Worm (Caenorhabditis elegans) whole organism, L2 larva: Measurements from ENCODE around the gene eri-3.

Source experiments
- C34F6.9 ChIP-seq: fragments of 150-350 bp; optimal IDR thresholded peaks from 2 replicates; lab custom pipeline; 2014; ENCODE audit warnings: missing biosample characterization, missing genetic modification characterization
- F13H6.1 ChIP-seq: sonication (generic microtip); optimal IDR thresholded peaks from 2 replicates; lab custom pipeline; 2016; ENCODE audit warnings: missing genetic modification characterization, missing compliant biosample characterization
- R02D3.7 ChIP-seq: fragments of 150-350 bp; optimal IDR thresholded peaks from 2 replicates; lab custom pipeline; 2014; ENCODE audit warnings: missing biosample characterization, missing genetic modification characterization
- Y55F3AM.14 ChIP-seq: fragments of 200-800 bp; sonication (Bioruptor generic); optimal IDR thresholded peaks from 2 replicates; lab custom pipeline; 2018; ENCODE audit warnings: mild to moderate bottlenecking, missing genetic modification characterization, missing compliant biosample characterization
- ZK546.5 ChIP-seq: sonication (generic microtip); optimal IDR thresholded peaks from 2 replicates; lab custom pipeline; 2017; ENCODE audit warnings: missing biosample characterization, missing genetic modification characterization
- aly-2 ChIP-seq: fragments of 150-350 bp; optimal IDR thresholded peaks from 2 replicates; lab custom pipeline; 2014; ENCODE audit warnings: missing biosample characterization, missing genetic modification characterization
- blmp-1 ChIP-seq: sonication (generic microtip); optimal IDR thresholded peaks from 2 replicates; lab custom pipeline; 2017; ENCODE audit warnings: missing genetic modification characterization, mild to moderate bottlenecking, missing compliant biosample characterization, antibody characterized with exemption, moderate library complexity; ENCODE audit not compliant: insufficient read depth
- ceh-16 ChIP-seq: fragments of 150-350 bp; optimal IDR thresholded peaks from 2 replicates; lab custom pipeline; 2014; ENCODE audit warnings: missing biosample characterization, missing genetic modification characterization
- ceh-82 ChIP-seq: fragments of 150-350 bp; optimal IDR thresholded peaks from 2 replicates; lab custom pipeline; 2014; ENCODE audit warnings: missing biosample characterization, missing genetic modification characterization
- dmd-4 ChIP-seq: sonication (generic microtip); optimal IDR thresholded peaks from 2 replicates; lab custom pipeline; 2017; ENCODE audit warnings: missing biosample characterization, missing genetic modification characterization
- elt-1 ChIP-seq: fragments of 150-350 bp; optimal IDR thresholded peaks from 2 replicates; lab custom pipeline; 2014; ENCODE audit warnings: missing biosample characterization, missing genetic modification characterization
- fos-1 ChIP-seq: fragments of 150-350 bp; optimal IDR thresholded peaks from 2 replicates; lab custom pipeline; 2014; ENCODE audit warnings: missing biosample characterization, missing genetic modification characterization
- gmeb-1 ChIP-seq: fragments of 150-350 bp; optimal IDR thresholded peaks from 2 replicates; lab custom pipeline; 2014; ENCODE audit warnings: missing biosample characterization, missing genetic modification characterization
- lin-11 ChIP-seq: fragments of 150-350 bp; sonication (generic microtip); optimal IDR thresholded peaks from 2 replicates; lab custom pipeline; 2014; ENCODE audit warnings: missing biosample characterization, missing genetic modification characterization, inconsistent platforms, mixed read lengths
- mbf-1 ChIP-seq: sonication (generic microtip); optimal IDR thresholded peaks from 2 replicates; lab custom pipeline; 2017; ENCODE audit warnings: missing biosample characterization, missing genetic modification characterization
- mdl-1 ChIP-seq, 2 experiments: fragments of 150-350 bp in 1 of 2; sonication (generic microtip) in 1 of 2; optimal IDR thresholded peaks; 2 replicates each; lab custom pipeline; 2017; ENCODE audit warnings: missing biosample characterization in 2 of 2, missing genetic modification characterization in 2 of 2
- nhr-129 ChIP-seq: fragments of 150-350 bp; optimal IDR thresholded peaks from 2 replicates; lab custom pipeline; 2014; ENCODE audit warnings: missing biosample characterization, missing genetic modification characterization
- nhr-21 ChIP-seq: fragments of 150-350 bp; optimal IDR thresholded peaks from 2 replicates; lab custom pipeline; 2014; ENCODE audit warnings: missing biosample characterization, missing genetic modification characterization
- nhr-23 ChIP-seq: fragments of 150-350 bp; optimal IDR thresholded peaks from 2 replicates; lab custom pipeline; 2014; ENCODE audit warnings: missing biosample characterization, missing genetic modification reagents, missing genetic modification characterization
- nhr-237 ChIP-seq: fragments of 150-350 bp; optimal IDR thresholded peaks from 2 replicates; lab custom pipeline; 2014; ENCODE audit warnings: missing biosample characterization, missing genetic modification characterization
- nhr-25 ChIP-seq: fragments of 150-350 bp; sonication (generic microtip); optimal IDR thresholded peaks from 3 replicates; lab custom pipeline; 2014; ENCODE audit warnings: missing biosample characterization, missing genetic modification characterization
- nhr-6 ChIP-seq: fragments of 150-350 bp; optimal IDR thresholded peaks from 2 replicates; lab custom pipeline; 2014; ENCODE audit warnings: missing biosample characterization, missing genetic modification characterization
- peb-1 ChIP-seq: fragments of 150-350 bp; optimal IDR thresholded peaks from 2 replicates; lab custom pipeline; 2014; ENCODE audit warnings: missing biosample characterization, missing genetic modification characterization
- skn-1 ChIP-seq: sonication (generic microtip); optimal IDR thresholded peaks from 2 replicates; lab custom pipeline; 2017; ENCODE audit warnings: missing biosample characterization, missing genetic modification characterization
- sma-9 ChIP-seq, 2 experiments: fragments of 150-350 bp in 1 of 2; sonication (generic microtip) in 1 of 2; optimal IDR thresholded peaks; 2 replicates each; lab custom pipeline; 2014 to 2016; ENCODE audit warnings: missing genetic modification characterization in 2 of 2, mild to moderate bottlenecking in 1 of 2, missing biosample characterization in 1 of 2, missing compliant biosample characterization in 1 of 2, missing genetic modification reagents in 1 of 2, moderate library complexity in 1 of 2
- snpc-4 ChIP-seq: fragments of 150-350 bp; optimal IDR thresholded peaks from 2 replicates; lab custom pipeline; 2014; ENCODE audit warnings: missing biosample characterization, missing genetic modification characterization
- unc-39 ChIP-seq: fragments of 150-350 bp; optimal IDR thresholded peaks from 2 replicates; lab custom pipeline; 2014; ENCODE audit warnings: missing biosample characterization, missing genetic modification characterization
- unc-62 ChIP-seq: fragments of 150-350 bp; optimal IDR thresholded peaks from 2 replicates; lab custom pipeline; 2014; ENCODE audit warnings: missing biosample characterization, missing genetic modification reagents, missing genetic modification characterization
- ztf-11 ChIP-seq: sonication (generic microtip); optimal IDR thresholded peaks from 2 replicates; lab custom pipeline; 2017; ENCODE audit warnings: missing biosample characterization, missing genetic modification characterization
- ztf-4 ChIP-seq: fragments of 150-350 bp; optimal IDR thresholded peaks from 2 replicates; lab custom pipeline; 2014; ENCODE audit warnings: missing biosample characterization, missing genetic modification characterization

eri-3 gene

DNA sequence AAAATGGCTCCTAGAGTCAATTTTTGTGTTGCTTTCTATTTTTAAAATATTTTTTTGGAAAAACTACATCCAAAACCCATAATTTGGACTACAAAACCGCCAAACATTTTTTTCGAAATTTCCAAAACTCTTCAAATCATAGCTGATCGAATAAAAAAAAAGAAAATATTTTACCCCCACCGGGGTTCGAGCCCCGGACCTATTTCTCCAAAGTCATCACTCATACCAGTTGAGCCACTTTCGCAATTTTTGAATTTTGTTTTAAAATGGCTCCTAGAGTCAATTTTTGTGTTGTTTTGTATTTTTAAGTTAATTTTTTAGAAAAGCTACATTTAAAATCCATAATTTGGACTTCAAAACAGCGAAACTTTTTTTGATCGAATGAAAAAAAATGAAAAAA is 37.8 kb upstream of the eri-3 start:
- TF ChIP-seq sma-9 (GFP tag; optimal IDR thresholded peaks at IDR 0.05; lab: Kevin White, UChicago) = no peak
- no peak for TF ChIP-seq sma-9 (tag; optimal IDR thresholded peaks at IDR 0.05; lab: Kevin White, UChicago)
- TF ChIP-seq nhr-21 (tag; lab: Kevin White, UChicago) = no peak
- no peak for TF ChIP-seq dmd-4
- TF ChIP-seq peb-1 (tag; lab: Kevin White, UChicago) = no peak

DNA sequence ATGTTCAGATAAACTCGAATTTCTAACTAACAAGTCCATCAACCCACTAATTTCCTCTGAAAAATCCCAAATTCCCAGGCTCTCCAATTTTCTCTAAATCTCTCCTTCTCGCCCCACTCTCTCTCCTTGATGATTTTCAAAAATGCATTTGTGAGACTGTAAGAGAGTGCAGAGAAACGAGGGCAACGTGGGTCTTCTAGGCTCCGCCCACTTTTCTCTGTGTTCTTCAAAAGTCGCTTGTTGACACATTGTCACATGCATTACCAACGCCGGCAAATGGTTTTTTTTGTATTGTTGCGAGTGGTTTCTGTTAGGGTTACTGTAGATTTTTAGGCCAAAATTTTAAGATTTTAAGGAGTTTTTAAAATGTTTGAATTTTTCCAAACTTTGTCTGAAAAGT is 36.9 kb upstream of the eri-3 start:
- TF ChIP-seq sma-9 (GFP tag; optimal IDR thresholded peaks at IDR 0.05; lab: Kevin White, UChicago) (peak; percentile 3), sma-9 (tag; optimal IDR thresholded peaks at IDR 0.05; lab: Kevin White, UChicago) (no peak), gmeb-1 (no peak), nhr-25 (peak; percentile 26), unc-39 (no peak), mdl-1 (tag; optimal IDR thresholded peaks at IDR 0.05; lab: Kevin White, UChicago) (peak in 1 of 2 experiments; percentile 11)
- TF ChIP-seq, all 48 proteins: peak for 3

DNA sequence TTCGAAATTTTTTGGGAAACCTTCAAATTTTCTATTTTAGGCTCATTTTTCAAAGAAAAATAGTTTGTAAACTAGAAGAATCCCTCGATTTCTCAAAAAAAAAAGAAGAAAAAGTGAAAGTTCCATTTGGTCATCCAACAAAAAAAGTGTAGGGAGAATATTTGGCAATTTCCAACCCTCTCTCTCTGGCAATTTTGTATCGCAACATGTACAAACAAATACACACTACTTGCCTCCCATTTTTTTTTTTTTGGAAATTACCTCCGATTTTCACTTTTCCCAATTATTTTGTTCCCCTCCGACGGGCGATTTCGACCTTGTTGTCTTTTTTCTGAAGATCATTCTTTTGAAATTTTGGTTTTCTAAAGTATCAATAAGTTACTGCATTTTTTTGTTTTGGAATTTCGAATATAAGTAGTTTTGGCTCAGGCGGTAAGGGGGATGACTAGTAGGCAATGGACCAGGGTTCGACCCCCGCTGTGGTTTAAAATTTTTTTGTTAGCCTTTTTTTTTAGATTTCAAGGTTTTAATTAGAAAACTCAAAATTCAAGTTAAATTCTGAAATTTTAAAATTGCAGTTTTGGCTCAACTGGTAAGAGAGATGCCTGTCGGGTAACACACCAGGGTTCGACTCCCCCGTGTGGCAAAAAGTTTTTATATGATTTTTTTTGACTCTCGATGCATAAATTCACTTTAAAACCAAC is 34.7 kb upstream of the eri-3 start:
- peak; percentile 51 for TF ChIP-seq blmp-1
- TF ChIP-seq C34F6.9 = no peak
- TF ChIP-seq nhr-6 (tag; lab: Kevin White, UChicago) = no peak
- peak; percentile 2 for TF ChIP-seq F13H6.1 (tag; lab: Kevin White, UChicago)
- TF ChIP-seq nhr-25 = peak; percentile 67
- TF ChIP-seq ztf-4 (tag; lab: Kevin White, UChicago) = no peak

DNA sequence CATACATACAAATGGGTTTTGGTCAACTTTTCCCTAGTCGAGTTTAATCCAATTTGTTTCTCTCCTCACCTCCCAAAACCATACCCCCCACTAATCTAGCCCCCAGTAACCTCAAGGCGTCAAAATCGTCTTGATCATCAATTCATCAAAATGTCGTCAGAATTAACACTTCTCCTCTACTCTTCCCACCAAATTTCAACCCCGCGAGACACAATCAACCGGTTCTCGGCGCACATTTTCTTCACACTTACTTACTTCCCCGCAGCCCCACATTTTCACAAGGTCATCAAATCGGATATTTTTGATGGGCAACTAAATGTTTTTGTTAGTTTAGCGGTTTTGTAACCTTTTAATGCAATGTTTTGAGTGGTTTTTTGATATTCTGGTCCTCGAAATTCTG is 32.6 kb upstream of the eri-3 start:
- TF ChIP-seq nhr-129 (tag; lab: Kevin White, UChicago) (peak; percentile 10), nhr-6 (tag; lab: Kevin White, UChicago) (no peak), snpc-4 (peak; percentile 33), blmp-1 (peak; percentile 0), aly-2 (no peak), ztf-11 (tag; lab: Kevin White, UChicago) (no peak), unc-62 (GFP tag; lab: Kevin White, UChicago) (no peak), nhr-25 (peak; percentile 59)
- TF ChIP-seq, all 48 proteins: peak for 4

DNA sequence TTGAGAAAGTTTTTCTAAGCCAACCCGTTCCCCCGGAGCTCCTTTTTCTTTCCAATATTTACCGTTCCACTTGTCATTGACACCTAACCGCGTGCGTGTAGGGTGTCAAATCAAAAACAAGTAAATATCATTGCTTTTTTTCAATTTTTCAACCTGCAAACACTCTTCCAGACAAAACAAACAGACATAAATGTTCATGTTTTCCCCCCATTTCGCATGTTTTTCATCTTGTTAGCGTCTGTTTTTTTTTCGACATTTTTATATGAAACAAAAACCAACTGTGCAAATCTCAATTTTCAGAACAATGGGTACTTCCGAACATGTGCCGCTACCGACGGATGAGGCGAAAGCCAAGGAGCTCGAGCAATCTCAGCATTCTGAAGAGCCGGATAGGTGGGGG is 31.6 kb upstream of the eri-3 start, which contains the start of gene snf-3:
TSS of gene snf-3 (plus strand) at position 301 of the 400 bp plus-strand sequence.
- TF ChIP-seq snpc-4 (no peak), mdl-1 (tag; optimal IDR thresholded peaks at IDR 0.05; lab: Kevin White, UChicago) (no peak)
- TF ChIP-seq, all 48 proteins: peak for 0

DNA sequence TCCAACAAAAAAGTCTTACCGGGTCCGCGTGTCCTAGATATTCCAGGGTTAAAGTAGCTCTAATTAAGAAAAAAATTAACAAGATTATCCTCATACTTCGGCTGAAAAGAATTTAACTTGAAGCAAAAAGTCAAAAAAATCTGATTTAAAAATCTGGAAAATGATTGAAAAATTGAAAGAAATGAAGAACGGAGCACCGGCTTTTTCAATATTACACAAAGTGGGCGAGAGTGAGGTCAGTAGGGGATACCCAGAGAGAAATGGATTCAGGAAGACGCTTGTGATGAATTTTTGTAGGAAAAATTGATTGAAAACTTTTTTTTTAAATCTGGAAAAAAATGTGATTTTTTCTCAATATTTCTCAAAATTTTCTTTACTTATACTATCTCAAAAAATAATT is 22.6 kb upstream of the eri-3 start, which contains the start of gene pho-14:
TSS of gene pho-14 (minus strand) at position 101 of the 400 bp plus-strand sequence.
- TF ChIP-seq ceh-16 (tag; lab: Kevin White, UChicago) = no peak
- TF ChIP-seq Y55F3AM.14 (GFP tag; lab: Kevin White, UChicago) = no peak
- no peak for TF ChIP-seq snpc-4
- no peak for TF ChIP-seq nhr-21 (tag; lab: Kevin White, UChicago)
- no peak for TF ChIP-seq ztf-4 (tag; lab: Kevin White, UChicago)
- TF ChIP-seq nhr-23 (tag; lab: Kevin White, UChicago) = no peak
- TF ChIP-seq ZK546.5 (tag; lab: Kevin White, UChicago) = no peak
- no peak for TF ChIP-seq unc-62 (GFP tag; lab: Kevin White, UChicago)

DNA sequence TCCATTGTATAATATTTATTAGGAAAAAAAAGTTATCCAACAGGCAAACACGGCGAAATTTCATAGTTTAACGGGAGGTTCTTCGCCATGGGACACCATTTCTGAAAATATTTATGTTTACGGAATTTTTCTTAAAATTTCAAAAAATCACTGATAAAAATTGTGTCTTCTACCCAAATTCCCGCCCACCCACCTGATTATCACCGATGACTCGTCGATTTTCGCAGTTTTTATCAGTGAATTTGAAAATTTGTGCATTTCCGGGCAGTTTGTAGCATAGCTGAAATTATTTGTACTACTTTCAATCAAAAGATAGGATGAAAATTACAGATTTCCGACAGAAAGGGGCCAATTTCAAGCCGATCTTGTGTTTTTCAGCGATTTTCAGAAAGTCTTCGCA is 21.9 kb upstream of the eri-3 start:
- TF ChIP-seq ZK546.5 (tag; lab: Kevin White, UChicago) (no peak), ceh-82 (tag; lab: Kevin White, UChicago) (no peak), nhr-21 (tag; lab: Kevin White, UChicago) (no peak), fos-1 (tag; lab: Kevin White, UChicago) (peak; percentile 75)

DNA sequence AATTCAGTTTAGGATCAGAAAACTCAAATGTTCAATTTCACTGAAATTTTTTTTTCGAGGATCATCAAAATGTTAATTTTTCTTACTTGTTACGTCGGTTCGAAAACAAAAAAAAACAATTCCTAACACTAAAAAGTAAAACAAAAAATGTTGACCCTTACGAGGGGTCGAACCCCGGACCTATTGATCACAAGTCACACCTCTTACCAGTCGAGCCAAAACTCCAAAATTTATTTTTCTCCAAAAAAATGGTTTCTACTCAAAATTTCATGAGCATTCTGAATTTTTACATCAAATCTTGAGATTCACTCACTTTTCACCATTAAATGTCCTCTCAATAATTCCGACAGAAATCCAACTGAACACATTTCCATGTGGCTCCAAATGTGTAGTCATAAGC is 21.1 kb upstream of the eri-3 start:
- no peak for TF ChIP-seq unc-39
- TF ChIP-seq lin-11 (tag; lab: Kevin White, UChicago) = no peak
- TF ChIP-seq nhr-237 (tag; lab: Kevin White, UChicago) = no peak
- TF ChIP-seq fos-1 (tag; lab: Kevin White, UChicago) = no peak
- no peak for TF ChIP-seq ceh-82 (tag; lab: Kevin White, UChicago)
- TF ChIP-seq skn-1 = no peak
- TF ChIP-seq R02D3.7 (tag; lab: Kevin White, UChicago) = no peak
- no peak for TF ChIP-seq unc-62 (GFP tag; lab: Kevin White, UChicago)
- no peak for TF ChIP-seq mbf-1
- no peak for TF ChIP-seq elt-1 (tag; lab: Kevin White, UChicago)
